Worm (Caenorhabditis elegans): ENCODE results near the gene F13A7.1.

- no peak for TF ChIP-seq dao-5 (tag; optimal IDR thresholded peaks at IDR 0.05)
- no peak for TF ChIP-seq W03F9.2 (tag; optimal IDR thresholded peaks at IDR 0.05)
- no peak for TF ChIP-seq him-1 (tag; optimal IDR thresholded peaks at IDR 0.05)
These were observed 3.1 kb downstream of the F13A7.1 start, which contains the start of gene srv-34 for ce11 chrV:16374676-16375075.

Measured in whole organism, L4/young adult.